Worm (Caenorhabditis elegans) whole organism, L4 larva: ENCODE measurements around the gene rop-1.
A peak's percentile ranks its signal among the peaks of the same experiment; 100 is the strongest.

ENCODE experiments used
- F49E8.2 ChIP-seq: sonication (generic microtip); optimal IDR thresholded peaks from 2 replicates; lab custom pipeline; 2016; ENCODE audit warnings: missing compliant biosample characterization, mild to moderate bottlenecking, missing genetic modification characterization, borderline replicate concordance
- R02D3.7 ChIP-seq: fragments of 150-350 bp; sonication (generic microtip); optimal IDR thresholded peaks from 3 replicates; lab custom pipeline; 2014; ENCODE audit warnings: missing biosample characterization, missing genetic modification characterization
- Y105C5A.15 ChIP-seq: fragments of 200-800 bp; sonication (Bioruptor generic); IDR thresholded peaks from 2 replicates; pipeline ENCODE4 v1.3.6; 2022; ENCODE audit warnings: missing genetic modification characterization, missing compliant biosample characterization
- Y48G9A.11 ChIP-seq: fragments of 200-800 bp; sonication (Bioruptor generic); IDR thresholded peaks from 2 replicates; pipeline ENCODE4 v1.3.6; 2022; ENCODE audit warnings: missing genetic modification reagents, missing genetic modification characterization, missing compliant biosample characterization
- Y5F2A.4 ChIP-seq: fragments of 200-800 bp; sonication (Bioruptor generic); optimal IDR thresholded peaks from 2 replicates; lab custom pipeline; 2018; ENCODE audit warnings: mild to moderate bottlenecking, missing genetic modification characterization, missing compliant biosample characterization
- Y75B8A.6 ChIP-seq: fragments of 200-800 bp; sonication (Bioruptor generic); IDR thresholded peaks from 2 replicates; pipeline ENCODE4 v1.3.6; 2022; ENCODE audit warnings: missing genetic modification reagents, missing genetic modification characterization, missing compliant biosample characterization
- aha-1 ChIP-seq: fragments of 150-350 bp; peaks from one replicate; lab custom pipeline; 2014; ENCODE audit warnings: missing biosample characterization, missing genetic modification characterization
- aly-2 ChIP-seq: sonication (generic microtip); optimal IDR thresholded peaks from 2 replicates; lab custom pipeline; 2018; ENCODE audit warnings: missing biosample characterization, missing genetic modification characterization
- attf-4 ChIP-seq: sonication (generic microtip); optimal IDR thresholded peaks from 3 replicates; lab custom pipeline; 2017; ENCODE audit warnings: missing biosample characterization, missing genetic modification characterization
- ceh-28 ChIP-seq: fragments of 150-350 bp; optimal IDR thresholded peaks from 2 replicates; lab custom pipeline; 2014; ENCODE audit warnings: missing biosample characterization, missing genetic modification reagents, missing genetic modification characterization
- ces-1 ChIP-seq: fragments of 150-350 bp; sonication (generic microtip); optimal IDR thresholded peaks from 4 replicates; lab custom pipeline; 2014; ENCODE audit warnings: missing biosample characterization, missing genetic modification reagents, missing genetic modification characterization
- ctbp-1 ChIP-seq: fragments of 200-800 bp; sonication (Bioruptor generic); IDR thresholded peaks from 2 replicates; pipeline ENCODE4 v1.3.6; 2022; ENCODE audit warnings: missing genetic modification reagents, missing genetic modification characterization, missing compliant biosample characterization
- daf-16 ChIP-seq, 3 experiments: sonication (generic microtip); optimal IDR thresholded peaks; 2 replicates each; lab custom pipeline; 2016 to 2017; ENCODE audit warnings: missing genetic modification characterization in 3 of 3, missing genetic modification reagents in 3 of 3, mild to moderate bottlenecking in 2 of 3, missing compliant biosample characterization in 2 of 3, missing biosample characterization in 1 of 3, moderate library complexity in 1 of 3
- dmd-6 ChIP-seq: fragments of 200-800 bp; sonication (Bioruptor generic); IDR thresholded peaks from 2 replicates; pipeline ENCODE4 v1.3.6; 2022; ENCODE audit warnings: missing genetic modification reagents, missing genetic modification characterization, missing compliant biosample characterization
- dmd-9 ChIP-seq: fragments of 200-800 bp; sonication (Bioruptor generic); IDR thresholded peaks from 2 replicates; pipeline ENCODE4 v1.3.6; 2022; ENCODE audit warnings: missing genetic modification reagents, missing genetic modification characterization, missing compliant biosample characterization
- duxl-1 ChIP-seq: sonication (generic microtip); optimal IDR thresholded peaks from 2 replicates; lab custom pipeline; 2016; ENCODE audit warnings: mild to moderate bottlenecking, missing genetic modification characterization, moderate library complexity, missing compliant biosample characterization; ENCODE audit not compliant: poor library complexity
- dve-1 ChIP-seq: sonication (generic microtip); optimal IDR thresholded peaks from 2 replicates; lab custom pipeline; 2017; ENCODE audit warnings: antibody characterized with exemption, mild to moderate bottlenecking, missing genetic modification characterization, missing compliant biosample characterization; ENCODE audit not compliant: insufficient read depth
- egl-43 ChIP-seq: fragments of 200-800 bp; sonication (Bioruptor generic); IDR thresholded peaks from 2 replicates; pipeline ENCODE4 v1.3.6; 2022; ENCODE audit warnings: missing genetic modification reagents, missing genetic modification characterization, missing compliant biosample characterization
- gei-8 ChIP-seq: fragments of 200-800 bp; sonication (Bioruptor generic); optimal IDR thresholded peaks from 2 replicates; lab custom pipeline; 2018; ENCODE audit warnings: mild to moderate bottlenecking, missing genetic modification characterization, missing compliant biosample characterization
- hlh-30 ChIP-seq: sonication (generic microtip); optimal IDR thresholded peaks from 2 replicates; lab custom pipeline; 2017; ENCODE audit warnings: antibody characterized with exemption, mild to moderate bottlenecking, missing genetic modification characterization, missing compliant biosample characterization; ENCODE audit not compliant: insufficient read depth
- lin-1 ChIP-seq: fragments of 200-800 bp; sonication (Bioruptor generic); IDR thresholded peaks from 2 replicates; pipeline ENCODE4 v1.3.6; 2022; ENCODE audit warnings: missing genetic modification reagents, missing genetic modification characterization, missing compliant biosample characterization
- lin-15B ChIP-seq: fragments of 150-350 bp; sonication (generic microtip); optimal IDR thresholded peaks from 3 replicates; lab custom pipeline; 2014; ENCODE audit warnings: missing biosample characterization, missing genetic modification characterization
- lin-29 ChIP-seq: fragments of 200-800 bp; sonication (Bioruptor generic); IDR thresholded peaks from 2 replicates; pipeline ENCODE4 v1.3.6; 2022; ENCODE audit warnings: missing genetic modification reagents, missing genetic modification characterization, missing compliant biosample characterization
- lin-39 ChIP-seq: fragments of 150-350 bp; optimal IDR thresholded peaks from 2 replicates; lab custom pipeline; 2014; ENCODE audit warnings: missing biosample characterization, missing genetic modification reagents, missing genetic modification characterization
- madf-5 ChIP-seq, 2 experiments: fragments of 200-800 bp; sonication (Bioruptor generic); IDR thresholded peaks; 2 replicates each; pipeline ENCODE4 v1.3.6; 2022; ENCODE audit warnings: missing compliant biosample characterization in 2 of 2, missing genetic modification characterization in 2 of 2
- madf-9 ChIP-seq: fragments of 200-800 bp; sonication (Bioruptor generic); conservative IDR thresholded peaks from 2 replicates; pipeline ENCODE4 v1.3.6; 2022; ENCODE audit warnings: missing genetic modification reagents, missing genetic modification characterization, missing compliant biosample characterization
- mdt-29 ChIP-seq: fragments of 200-800 bp; sonication (Bioruptor generic); IDR thresholded peaks from 2 replicates; pipeline ENCODE4 v1.3.6; 2022; ENCODE audit warnings: missing genetic modification reagents, missing genetic modification characterization, missing compliant biosample characterization
- mep-1 ChIP-seq: fragments of 150-350 bp; sonication (generic microtip); optimal IDR thresholded peaks from 3 replicates; lab custom pipeline; 2014; ENCODE audit warnings: missing biosample characterization, missing genetic modification characterization
- nhr-102 ChIP-seq: sonication (generic microtip); optimal IDR thresholded peaks from 2 replicates; lab custom pipeline; 2016; ENCODE audit warnings: mild to moderate bottlenecking, missing genetic modification characterization, moderate library complexity, missing compliant biosample characterization
- nhr-237 ChIP-seq: sonication (generic microtip); optimal IDR thresholded peaks from 2 replicates; lab custom pipeline; 2017; ENCODE audit warnings: missing biosample characterization, missing genetic modification characterization
- nhr-25 ChIP-seq: sonication (generic microtip); optimal IDR thresholded peaks from 2 replicates; lab custom pipeline; 2017; ENCODE audit warnings: missing genetic modification characterization, mild to moderate bottlenecking, missing compliant biosample characterization, antibody characterized with exemption, moderate library complexity, borderline replicate concordance; ENCODE audit not compliant: insufficient read depth
- nhr-28 ChIP-seq: fragments of 150-350 bp; optimal IDR thresholded peaks from 2 replicates; lab custom pipeline; 2014; ENCODE audit warnings: missing biosample characterization, missing genetic modification characterization
- pha-4 ChIP-seq, 2 experiments: fragments of 150-350 bp in 1 of 2; fragments of 200-800 bp in 1 of 2; sonication (Bioruptor generic) in 1 of 2; IDR thresholded peaks in 1 of 2; optimal IDR thresholded peaks in 1 of 2; 2 replicates each; pipeline versions ENCODE4 v1.3.6 to Lab custom; 2014 to 2022; ENCODE audit warnings: missing genetic modification characterization in 2 of 2, missing genetic modification reagents in 2 of 2, missing biosample characterization in 1 of 2, missing compliant biosample characterization in 1 of 2
- php-3 ChIP-seq: fragments of 200-800 bp; sonication (Bioruptor generic); IDR thresholded peaks from 2 replicates; pipeline ENCODE4 v1.3.6; 2022; ENCODE audit warnings: missing genetic modification reagents, missing genetic modification characterization, missing compliant biosample characterization
- pqm-1 ChIP-seq: sonication (generic microtip); optimal IDR thresholded peaks from 2 replicates; lab custom pipeline; 2017; ENCODE audit warnings: missing biosample characterization, missing genetic modification characterization
- saeg-2 ChIP-seq: fragments of 200-800 bp; sonication (Bioruptor generic); IDR thresholded peaks from 2 replicates; pipeline ENCODE4 v1.3.6; 2022; ENCODE audit warnings: missing genetic modification reagents, missing genetic modification characterization, missing compliant biosample characterization
- set-16 ChIP-seq: fragments of 200-800 bp; sonication (Bioruptor generic); IDR thresholded peaks from 2 replicates; pipeline ENCODE4 v1.3.6; 2022; ENCODE audit warnings: missing genetic modification reagents, missing genetic modification characterization, missing compliant biosample characterization
- snpc-1.2 ChIP-seq: fragments of 200-800 bp; sonication (Bioruptor generic); IDR thresholded peaks from 2 replicates; pipeline ENCODE4 v1.3.6; 2022; ENCODE audit warnings: missing genetic modification reagents, missing genetic modification characterization, missing compliant biosample characterization
- tag-97 ChIP-seq: fragments of 200-800 bp; sonication (Bioruptor generic); IDR thresholded peaks from 2 replicates; pipeline ENCODE4 v1.3.6; 2022; ENCODE audit warnings: missing genetic modification characterization, missing compliant biosample characterization
- unc-130 ChIP-seq: sonication (generic microtip); optimal IDR thresholded peaks from 2 replicates; lab custom pipeline; 2016; ENCODE audit warnings: missing genetic modification reagents, missing genetic modification characterization, missing compliant biosample characterization
- unc-39 ChIP-seq: sonication (generic microtip); optimal IDR thresholded peaks from 2 replicates; lab custom pipeline; 2017; ENCODE audit warnings: missing biosample characterization, missing genetic modification characterization
- zip-2 ChIP-seq: fragments of 150-350 bp; optimal IDR thresholded peaks from 2 replicates; lab custom pipeline; 2014; ENCODE audit warnings: missing biosample characterization, missing genetic modification characterization

The rop-1 gene

ce11 chrV:10289743-10290142 is 34.9 kb upstream of the rop-1 start, which contains the start of gene B0024.15:
B0024.15 (plus strand) TSS chrV:10290043.
- TF ChIP-seq duxl-1 = no peak
- TF ChIP-seq aly-2 (tag; lab: Kevin White, UChicago) = no peak
- TF ChIP-seq nhr-102 = no peak
- TF ChIP-seq mdt-29 (GFP tag; lab: Robert Waterston, UW) = no peak
- TF ChIP-seq attf-4 (tag; lab: Kevin White, UChicago) = no peak
- peak; percentile 47 for TF ChIP-seq aha-1
- TF ChIP-seq R02D3.7 (tag; lab: Kevin White, UChicago) = no peak

- TF ChIP-seq aha-1 (no peak), Y105C5A.15 (GFP tag; lab: Robert Waterston, UW) (no peak)
Measured at ce11 chrV:10287260-10287659, 32.4 kb upstream of the rop-1 start, which contains the start of gene B0024.3. B0024.3 (plus strand) TSS chrV:10287560.

ce11 chrV:10285853-10286252 is 31.0 kb upstream of the rop-1 start:
- TF ChIP-seq lin-39 = no peak
- no peak for TF ChIP-seq nhr-237
- TF ChIP-seq pqm-1 (tag; lab: Kevin White, UChicago) = no peak
- TF ChIP-seq ces-1 (GFP tag; lab: Kevin White, UChicago) = no peak
- no peak for TF ChIP-seq set-16 (GFP tag; lab: Robert Waterston, UW)

- TF ChIP-seq F49E8.2 (tag; lab: Kevin White, UChicago) (no peak), Y75B8A.6 (no peak), dve-1 (no peak)
Measured at ce11 chrV:10283444-10283843, 28.6 kb upstream of the rop-1 start, which contains the start of gene lys-3. lys-3 (minus strand) TSS chrV:10283544.

ce11 chrV:10281374-10281773 is 26.5 kb upstream of the rop-1 start, which contains the start of gene lys-2:
lys-2 (minus strand) TSS chrV:10281474.
- TF ChIP-seq Y105C5A.15 (GFP tag; lab: Robert Waterston, UW) (no peak), nhr-25 (tag; lab: Kevin White, UChicago) (no peak), snpc-1.2 (no peak), madf-5 (GFP tag; IDR thresholded peaks at IDR 0.05; lab: Robert Waterston, UW) (no peak), ctbp-1 (GFP tag; lab: Robert Waterston, UW) (no peak), ceh-28 (tag; lab: Kevin White, UChicago) (no peak), egl-43 (GFP tag; lab: Robert Waterston, UW) (no peak), Y5F2A.4 (no peak), lin-15B (no peak), dve-1 (peak; percentile 39), zip-2 (tag; lab: Kevin White, UChicago) (no peak), pqm-1 (tag; lab: Kevin White, UChicago) (peak; percentile 88), lin-1 (GFP tag; lab: Robert Waterston, UW) (0 out of 2 replicates have a peak, but pooled peaks have one; percentile 32), dmd-9 (GFP tag; lab: Robert Waterston, UW) (no peak), madf-9 (GFP tag; lab: Robert Waterston, UW) (no peak), attf-4 (tag; lab: Kevin White, UChicago) (no peak), hlh-30 (no peak), dmd-6 (GFP tag; lab: Robert Waterston, UW) (peak; percentile 80), lin-29 (GFP tag; lab: Robert Waterston, UW) (no peak), unc-39 (no peak), aha-1 (peak; percentile 29), tag-97 (no peak), saeg-2 (GFP tag; lab: Robert Waterston, UW) (no peak), daf-16 (GFP tag; optimal IDR thresholded peaks at IDR 0.05; lab: Kevin White, UChicago) (no peak), daf-16 (tag; optimal IDR thresholded peaks at IDR 0.05; lab: Kevin White, UChicago) (peak; percentile 94), mep-1 (no peak), php-3 (no peak), unc-130 (GFP tag; lab: Kevin White, UChicago) (no peak), gei-8 (GFP tag; lab: Kevin White, UChicago) (no peak), set-16 (GFP tag; lab: Robert Waterston, UW) (no peak), Y48G9A.11 (GFP tag; lab: Robert Waterston, UW) (no peak), pha-4 (GFP tag; IDR thresholded peaks at IDR 0.05; lab: Robert Waterston, UW) (no peak), pha-4 (tag; optimal IDR thresholded peaks at IDR 0.05; lab: Kevin White, UChicago) (no peak), nhr-28 (peak; percentile 82), Y75B8A.6 (no peak)
